Worm (Caenorhabditis elegans) whole organism, early embryonic: ENCODE measurements around the gene R11D1.1.

Experiments used
- B0310.2 ChIP-seq: sonication (generic microtip); optimal IDR thresholded peaks from 2 replicates; lab custom pipeline; 2016; ENCODE audit warnings: mild to moderate bottlenecking, missing genetic modification characterization, missing compliant biosample characterization
- F13C5.2 ChIP-seq: sonication (generic microtip); optimal IDR thresholded peaks from 2 replicates; lab custom pipeline; 2017; ENCODE audit warnings: mild to moderate bottlenecking, missing genetic modification characterization, inconsistent platforms, missing compliant biosample characterization
- aly-1 ChIP-seq: sonication (generic microtip); optimal IDR thresholded peaks from 2 replicates; lab custom pipeline; 2016; ENCODE audit warnings: missing genetic modification characterization, missing compliant biosample characterization
- ama-1 ChIP-seq: fragments of 150-350 bp; optimal IDR thresholded peaks from 2 replicates; lab custom pipeline; 2014
- ceh-13 ChIP-seq: fragments of 200-800 bp; sonication (Bioruptor generic); optimal IDR thresholded peaks from 2 replicates; lab custom pipeline; 2018; ENCODE audit warnings: mild to moderate bottlenecking, missing genetic modification characterization, missing compliant biosample characterization
- ceh-36 ChIP-seq: sonication (generic microtip); optimal IDR thresholded peaks from 2 replicates; lab custom pipeline; 2016; ENCODE audit warnings: missing genetic modification characterization, inconsistent platforms, missing compliant biosample characterization
- ets-7 ChIP-seq: sonication (generic microtip); optimal IDR thresholded peaks from 2 replicates; lab custom pipeline; 2016; ENCODE audit warnings: missing genotype, missing genetic modification characterization, missing compliant biosample characterization
- flt-1 ChIP-seq: fragments of 200-800 bp; sonication (Bioruptor generic); IDR thresholded peaks from 2 replicates; pipeline ENCODE4 v1.3.6; 2022; ENCODE audit warnings: missing genetic modification characterization, missing compliant biosample characterization
- hmbx-1 ChIP-seq: sonication (generic microtip); optimal IDR thresholded peaks from 2 replicates; lab custom pipeline; 2016; ENCODE audit warnings: mild to moderate bottlenecking, missing genetic modification characterization, missing compliant biosample characterization
- hmg-4 ChIP-seq: fragments of 200-800 bp; sonication (Bioruptor generic); optimal IDR thresholded peaks from 2 replicates; lab custom pipeline; 2018; ENCODE audit warnings: mild to moderate bottlenecking, missing genetic modification characterization, missing compliant biosample characterization
- hnd-1 ChIP-seq: sonication (generic microtip); optimal IDR thresholded peaks from 2 replicates; lab custom pipeline; 2016; ENCODE audit warnings: missing genetic modification characterization, missing compliant biosample characterization
- pes-1 ChIP-seq: fragments of 200-800 bp; sonication (Bioruptor generic); IDR thresholded peaks from 2 replicates; pipeline ENCODE4 v1.3.6; 2022; ENCODE audit warnings: missing genetic modification reagents, missing genetic modification characterization, missing compliant biosample characterization
- scrt-1 ChIP-seq: fragments of 200-800 bp; sonication (Bioruptor generic); IDR thresholded peaks from 2 replicates; pipeline ENCODE4 v1.3.6; 2022; ENCODE audit warnings: missing genetic modification characterization, missing compliant biosample characterization
- sea-1 ChIP-seq: fragments of 200-800 bp; sonication (Bioruptor generic); conservative IDR thresholded peaks from 2 replicates; pipeline ENCODE4 v1.3.6; 2022; ENCODE audit warnings: missing genetic modification characterization, missing compliant biosample characterization
- tbx-11 ChIP-seq: fragments of 200-800 bp; sonication (Bioruptor generic); IDR thresholded peaks from 2 replicates; pipeline ENCODE4 v1.3.6; 2022; ENCODE audit warnings: missing genetic modification characterization, missing compliant biosample characterization
- tbx-37 ChIP-seq: fragments of 200-800 bp; sonication (Bioruptor generic); conservative IDR thresholded peaks from 2 replicates; pipeline ENCODE4 v1.3.6; 2022; ENCODE audit warnings: missing genetic modification reagents, missing genetic modification characterization, missing compliant biosample characterization
- tra-4 ChIP-seq: sonication (generic microtip); optimal IDR thresholded peaks from 2 replicates; lab custom pipeline; 2017; ENCODE audit warnings: missing genetic modification characterization, missing compliant biosample characterization

The R11D1.1 gene

DNA sequence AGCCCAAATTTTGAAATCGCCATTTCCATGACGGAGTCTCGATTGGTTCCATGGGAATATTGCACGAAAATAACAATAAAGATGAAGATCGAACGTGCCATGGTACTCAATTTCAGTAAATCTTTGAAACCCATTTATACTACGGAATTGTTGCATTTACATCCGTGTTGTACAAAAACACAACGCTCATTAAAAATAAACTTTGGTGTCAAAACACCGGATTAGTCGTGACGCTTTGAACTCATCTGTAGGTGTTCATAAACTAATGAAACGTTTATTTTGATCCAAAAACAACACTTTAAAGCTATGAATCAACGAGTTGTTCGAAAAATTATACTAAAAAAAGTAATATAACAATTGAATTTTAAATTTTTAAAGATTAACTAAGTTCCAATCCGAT lies 9.9 kb downstream of the R11D1.1 start, which contains the start of gene R11D1.4:
Gene R11D1.4, minus strand, starts transcription at position 101 of the 400 bp plus-strand sequence.
- TF ChIP-seq hmbx-1 (tag; lab: Kevin White, UChicago) (no peak), ceh-36 (tag; lab: Kevin White, UChicago) (no peak), ama-1 (lab: Kevin White, UChicago) (no peak), aly-1 (tag; lab: Kevin White, UChicago) (no peak), tbx-11 (no peak), tra-4 (no peak), F13C5.2 (no peak), ceh-13 (no peak), scrt-1 (GFP tag; lab: Robert Waterston, UW) (no peak), hmg-4 (GFP tag; lab: Kevin White, UChicago) (no peak), hnd-1 (tag; lab: Kevin White, UChicago) (no peak), ets-7 (no peak), flt-1 (no peak), pes-1 (no peak), sea-1 (GFP tag; lab: Robert Waterston, UW) (no peak), B0310.2 (tag; lab: Kevin White, UChicago) (no peak), tbx-37 (no peak)

DNA sequence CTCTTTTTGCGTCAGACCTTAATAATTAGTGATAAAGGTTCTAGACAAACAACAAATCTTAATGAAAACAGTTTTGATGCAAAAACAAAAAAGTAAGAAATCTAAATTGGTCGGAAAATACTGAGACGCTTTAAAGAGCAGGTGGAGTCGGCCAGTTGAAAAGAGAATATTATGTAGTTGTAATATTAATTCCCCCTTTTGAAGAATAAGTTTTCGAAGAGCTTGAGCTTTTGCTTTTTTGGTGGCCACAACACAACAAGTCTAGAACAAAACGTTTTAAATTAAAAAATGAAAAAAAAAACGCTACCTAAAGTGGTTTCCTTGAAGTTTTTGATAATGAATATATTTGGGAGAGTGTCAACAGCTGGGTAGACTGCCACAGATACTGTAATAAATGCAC lies 12.3 kb downstream of the R11D1.1 start, which contains the start of gene str-178:
Gene str-178, minus strand, starts transcription at position 101 of the 400 bp plus-strand sequence.
- TF ChIP-seq hmbx-1 (tag; lab: Kevin White, UChicago), result no peak
- no peak for TF ChIP-seq pes-1
- no peak for TF ChIP-seq sea-1 (GFP tag; lab: Robert Waterston, UW)
- TF ChIP-seq aly-1 (tag; lab: Kevin White, UChicago), result no peak
- no peak for TF ChIP-seq tbx-37
- TF ChIP-seq hmg-4 (GFP tag; lab: Kevin White, UChicago), result no peak
- TF ChIP-seq hnd-1 (tag; lab: Kevin White, UChicago), result no peak
- TF ChIP-seq scrt-1 (GFP tag; lab: Robert Waterston, UW), result no peak
- no peak for TF ChIP-seq flt-1
- no peak for TF ChIP-seq ets-7
- TF ChIP-seq ceh-13, result no peak
- no peak for TF ChIP-seq tra-4
- TF ChIP-seq F13C5.2, result no peak
- no peak for TF ChIP-seq B0310.2 (tag; lab: Kevin White, UChicago)
- TF ChIP-seq ama-1 (lab: Kevin White, UChicago), result no peak

DNA sequence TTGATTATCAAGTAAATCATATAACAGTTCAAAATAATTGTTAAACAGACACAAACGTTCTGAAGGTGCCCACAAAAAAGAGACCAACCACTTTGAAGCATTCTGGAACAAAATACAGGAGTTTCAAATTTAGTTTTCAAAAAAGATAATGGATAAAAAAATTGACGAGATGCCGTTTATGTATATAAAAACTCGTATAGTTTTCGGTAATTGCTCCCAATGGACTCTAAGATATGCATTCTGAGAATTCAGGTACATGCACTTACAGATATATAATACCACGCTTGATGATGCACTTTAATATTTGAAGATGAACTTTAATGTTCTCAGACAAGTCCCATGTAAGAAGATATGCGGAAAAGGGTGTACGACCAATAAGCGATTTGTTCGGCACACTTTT lies 14.4 kb downstream of the R11D1.1 start, which contains the start of gene str-181:
Gene str-181, minus strand, starts transcription at position 101 of the 400 bp plus-strand sequence.
- TF ChIP-seq tbx-11 (no peak), tra-4 (no peak), hmbx-1 (tag; lab: Kevin White, UChicago) (no peak), tbx-37 (no peak)

DNA sequence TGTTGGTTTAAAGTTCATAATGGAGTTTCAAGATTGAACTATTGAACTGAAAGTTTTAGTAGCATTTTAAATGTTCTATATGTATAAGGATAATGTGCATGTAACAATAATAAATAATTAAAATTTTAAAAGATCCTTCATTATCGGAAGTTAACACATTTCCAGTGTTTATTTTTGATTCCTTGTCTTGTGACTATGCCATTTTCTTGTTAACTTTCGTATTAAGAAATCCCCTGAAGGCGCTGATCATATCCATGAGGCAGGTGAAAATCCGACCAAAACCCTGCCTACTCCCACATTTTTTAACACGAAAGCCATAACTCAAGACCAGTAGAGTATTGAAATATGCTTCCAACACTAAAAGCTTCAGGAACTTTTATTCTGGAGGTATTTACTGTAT lies 15.5 kb downstream of the R11D1.1 start, which contains the start of gene R11D1.7:
Gene R11D1.7, plus strand, starts transcription at position 301 of the 400 bp plus-strand sequence.
- no peak for TF ChIP-seq ets-7
- TF ChIP-seq hmbx-1 (tag; lab: Kevin White, UChicago), result no peak
- TF ChIP-seq hnd-1 (tag; lab: Kevin White, UChicago), result no peak
- no peak for TF ChIP-seq sea-1 (GFP tag; lab: Robert Waterston, UW)
- no peak for TF ChIP-seq ama-1 (lab: Kevin White, UChicago)
- no peak for TF ChIP-seq aly-1 (tag; lab: Kevin White, UChicago)
- TF ChIP-seq pes-1, result no peak
- no peak for TF ChIP-seq tra-4
- TF ChIP-seq hmg-4 (GFP tag; lab: Kevin White, UChicago), result no peak
- TF ChIP-seq flt-1, result no peak
- TF ChIP-seq B0310.2 (tag; lab: Kevin White, UChicago), result no peak
- no peak for TF ChIP-seq scrt-1 (GFP tag; lab: Robert Waterston, UW)
- TF ChIP-seq F13C5.2, result no peak
- no peak for TF ChIP-seq tbx-37
- TF ChIP-seq ceh-36 (tag; lab: Kevin White, UChicago), result no peak
- TF ChIP-seq tbx-11, result no peak
- no peak for TF ChIP-seq ceh-13

DNA sequence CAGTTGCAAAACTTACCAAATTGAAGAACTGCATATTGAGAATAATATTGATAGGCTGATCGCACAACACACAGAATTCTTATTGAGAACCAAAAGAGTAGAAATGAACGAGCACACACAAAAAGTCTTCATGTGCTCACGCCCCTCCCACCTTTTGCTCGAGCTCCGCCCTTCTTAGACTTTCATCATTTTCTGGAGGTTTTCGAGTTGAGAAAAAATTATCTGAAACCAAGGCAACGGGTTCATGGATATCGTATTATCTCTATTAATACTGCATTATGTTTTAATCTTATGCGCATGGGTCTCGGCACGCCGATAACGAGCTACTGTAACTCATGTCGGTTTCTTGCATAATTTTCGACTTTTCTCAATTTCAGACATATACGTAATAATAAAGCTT lies 21.7 kb downstream of the R11D1.1 start, which contains the start of gene R11D1.12:
Gene R11D1.12, minus strand, starts transcription at position 101 of the 400 bp plus-strand sequence.
- no peak for TF ChIP-seq B0310.2 (tag; lab: Kevin White, UChicago)
- no peak for TF ChIP-seq tbx-11
- TF ChIP-seq sea-1 (GFP tag; lab: Robert Waterston, UW), result no peak
- TF ChIP-seq hmg-4 (GFP tag; lab: Kevin White, UChicago), result no peak
- TF ChIP-seq hnd-1 (tag; lab: Kevin White, UChicago), result no peak

DNA sequence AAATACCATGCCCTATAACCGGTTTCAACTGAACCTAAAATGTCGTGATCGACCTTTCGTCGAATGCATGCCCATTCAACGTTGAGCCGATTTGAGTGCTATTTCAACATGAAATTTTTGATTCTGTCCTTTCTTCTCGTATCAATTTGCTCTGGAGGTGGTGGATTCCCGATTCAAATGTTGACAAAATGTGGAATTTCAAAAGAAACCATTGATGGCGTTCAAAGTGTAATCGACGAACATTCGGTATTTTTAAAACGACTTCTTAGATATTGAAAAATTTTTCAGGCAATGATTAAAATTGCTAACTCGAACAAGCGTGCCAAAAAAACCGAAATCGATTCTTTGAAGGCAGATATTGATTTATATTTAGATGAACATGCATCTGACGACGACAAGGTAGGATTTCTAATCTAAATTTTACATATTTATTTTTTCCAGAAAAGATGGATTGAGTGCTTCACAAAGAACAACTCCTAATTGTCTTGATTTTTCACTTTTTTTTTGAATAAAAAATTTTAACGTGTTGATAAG lies 23.0 kb downstream of the R11D1.1 start, which contains the start of gene R11D1.13:
Gene R11D1.13, plus strand, starts transcription at position 51 of the 534 bp plus-strand sequence.
- TF ChIP-seq scrt-1 (GFP tag; lab: Robert Waterston, UW) (no peak), hmbx-1 (tag; lab: Kevin White, UChicago) (no peak), pes-1 (no peak), hnd-1 (tag; lab: Kevin White, UChicago) (no peak)

DNA sequence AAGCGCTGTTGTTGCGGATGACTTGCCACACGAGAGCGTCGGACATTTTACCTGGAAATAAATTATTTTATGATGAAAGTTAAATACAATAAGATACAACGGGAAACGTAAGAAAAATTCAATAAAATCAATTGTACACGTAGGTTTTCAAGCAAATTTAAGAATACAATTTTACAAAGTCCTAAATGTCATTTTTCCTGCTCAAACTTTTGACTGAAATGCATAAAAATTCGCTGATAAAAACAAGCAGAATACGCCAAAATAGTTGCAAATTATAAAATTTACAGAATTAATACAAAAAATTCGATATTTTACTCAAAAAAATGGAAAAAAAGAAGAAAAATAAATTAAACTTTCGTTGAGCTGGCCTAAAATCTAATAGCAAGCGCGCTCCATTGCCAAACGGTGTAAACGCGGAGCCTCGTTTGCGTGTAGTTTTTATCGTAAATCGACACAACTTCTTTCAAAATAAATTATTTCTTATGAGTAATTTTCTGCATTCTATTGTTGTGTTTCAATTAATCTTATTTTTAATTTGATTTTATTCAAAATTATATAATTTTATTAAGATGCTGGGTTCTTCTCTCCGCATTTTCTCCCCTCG lies 24.0 kb downstream of the R11D1.1 start, which contains the start of the genes rpl-28 and mrpl-49:
Gene rpl-28, minus strand, starts transcription at position 51 of the 604 bp plus-strand sequence.
Gene mrpl-49, plus strand, starts transcription at position 570 of the 604 bp plus-strand sequence.
- TF ChIP-seq sea-1 (GFP tag; lab: Robert Waterston, UW), result no peak
- no peak for TF ChIP-seq hmbx-1 (tag; lab: Kevin White, UChicago)
- TF ChIP-seq F13C5.2, result peak; percentile 33
- TF ChIP-seq tra-4, result no peak
- TF ChIP-seq tbx-11, result no peak
- no peak for TF ChIP-seq tbx-37

DNA sequence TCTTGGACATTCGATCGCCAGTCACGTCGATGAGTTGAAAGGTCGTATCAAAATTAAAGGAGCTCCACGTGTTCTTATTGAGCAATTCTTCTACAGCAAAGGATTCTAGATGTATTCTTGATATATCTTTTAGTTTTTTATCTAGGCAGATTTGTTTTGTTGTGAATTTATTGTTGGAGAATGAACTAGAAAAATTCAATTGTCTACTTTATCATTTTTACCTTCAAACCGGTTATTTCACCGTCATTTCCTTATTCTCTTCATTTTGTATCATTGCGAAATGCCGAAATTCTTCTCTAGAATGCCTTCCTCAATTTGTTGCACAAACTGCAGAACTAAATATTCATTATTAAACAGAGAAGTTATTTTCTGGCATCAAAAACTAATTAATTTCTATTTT lies 25.0 kb downstream of the R11D1.1 start, which contains the start of gene R11D1.10:
Gene R11D1.10, plus strand, starts transcription at position 301 of the 400 bp plus-strand sequence.
- no peak for TF ChIP-seq ceh-13
- no peak for TF ChIP-seq tbx-37
- no peak for TF ChIP-seq flt-1
- TF ChIP-seq tra-4, result no peak
- no peak for TF ChIP-seq F13C5.2
- TF ChIP-seq sea-1 (GFP tag; lab: Robert Waterston, UW), result no peak
- no peak for TF ChIP-seq B0310.2 (tag; lab: Kevin White, UChicago)
- no peak for TF ChIP-seq tbx-11
- TF ChIP-seq hmg-4 (GFP tag; lab: Kevin White, UChicago), result no peak
- TF ChIP-seq ceh-36 (tag; lab: Kevin White, UChicago), result no peak
- no peak for TF ChIP-seq hmbx-1 (tag; lab: Kevin White, UChicago)
- TF ChIP-seq ama-1 (lab: Kevin White, UChicago), result no peak
- TF ChIP-seq aly-1 (tag; lab: Kevin White, UChicago), result no peak
- no peak for TF ChIP-seq ets-7
- no peak for TF ChIP-seq pes-1
